Worm (Caenorhabditis elegans) whole organism, L4 larva: ENCODE results near the gene srj-21.

Experiments used
- F10B5.3 ChIP-seq: sonication (generic microtip); optimal IDR thresholded peaks from 2 replicates; lab custom pipeline; 2016; ENCODE audit warnings: mild to moderate bottlenecking, missing genetic modification characterization, missing compliant biosample characterization
- F37D6.2 ChIP-seq: sonication (generic microtip); optimal IDR thresholded peaks from 2 replicates; lab custom pipeline; 2016; ENCODE audit warnings: mild to moderate bottlenecking, missing genetic modification characterization, missing compliant biosample characterization
- Y75B8A.6 ChIP-seq: fragments of 200-800 bp; sonication (Bioruptor generic); IDR thresholded peaks from 2 replicates; pipeline ENCODE4 v1.3.6; 2022; ENCODE audit warnings: missing genetic modification reagents, missing genetic modification characterization, missing compliant biosample characterization
- aly-2 ChIP-seq: sonication (generic microtip); optimal IDR thresholded peaks from 2 replicates; lab custom pipeline; 2018; ENCODE audit warnings: missing biosample characterization, missing genetic modification characterization
- arid-1 ChIP-seq: fragments of 200-800 bp; sonication (Bioruptor generic); conservative IDR thresholded peaks from 2 replicates; pipeline ENCODE4 v1.3.6; 2022; ENCODE audit warnings: missing genetic modification reagents, missing genetic modification characterization, missing compliant biosample characterization
- ceh-82 ChIP-seq: sonication (generic microtip); optimal IDR thresholded peaks from 2 replicates; lab custom pipeline; 2017; ENCODE audit warnings: missing biosample characterization, missing genetic modification characterization
- cey-2 ChIP-seq: sonication (generic microtip); optimal IDR thresholded peaks from 3 replicates; lab custom pipeline; 2017; ENCODE audit warnings: missing genetic modification characterization, mild to moderate bottlenecking, missing compliant biosample characterization, antibody characterized with exemption, borderline replicate concordance; ENCODE audit not compliant: insufficient read depth
- daf-16 ChIP-seq, 3 experiments: sonication (generic microtip); optimal IDR thresholded peaks; 2 replicates each; lab custom pipeline; 2016 to 2017; ENCODE audit warnings: missing genetic modification characterization in 3 of 3, missing genetic modification reagents in 3 of 3, mild to moderate bottlenecking in 2 of 3, missing compliant biosample characterization in 2 of 3, missing biosample characterization in 1 of 3, moderate library complexity in 1 of 3
- daf-8 ChIP-seq: fragments of 200-800 bp; sonication (Bioruptor generic); IDR thresholded peaks from 2 replicates; pipeline ENCODE4 v1.3.6; 2022; ENCODE audit warnings: missing genetic modification characterization, missing compliant biosample characterization
- dmd-6 ChIP-seq: fragments of 200-800 bp; sonication (Bioruptor generic); IDR thresholded peaks from 2 replicates; pipeline ENCODE4 v1.3.6; 2022; ENCODE audit warnings: missing genetic modification reagents, missing genetic modification characterization, missing compliant biosample characterization
- dmd-9 ChIP-seq: fragments of 200-800 bp; sonication (Bioruptor generic); IDR thresholded peaks from 2 replicates; pipeline ENCODE4 v1.3.6; 2022; ENCODE audit warnings: missing genetic modification reagents, missing genetic modification characterization, missing compliant biosample characterization
- dpl-1 ChIP-seq: fragments of 150-350 bp; optimal IDR thresholded peaks from 2 replicates; lab custom pipeline; 2014; ENCODE audit warnings: missing biosample characterization, missing genetic modification reagents, missing genetic modification characterization
- dve-1 ChIP-seq: sonication (generic microtip); optimal IDR thresholded peaks from 2 replicates; lab custom pipeline; 2017; ENCODE audit warnings: antibody characterized with exemption, mild to moderate bottlenecking, missing genetic modification characterization, missing compliant biosample characterization; ENCODE audit not compliant: insufficient read depth
- egl-27 ChIP-seq: sonication (generic microtip); optimal IDR thresholded peaks from 3 replicates; lab custom pipeline; 2017; ENCODE audit warnings: missing biosample characterization, missing genetic modification reagents, missing genetic modification characterization
- fos-1 ChIP-seq: fragments of 150-350 bp; optimal IDR thresholded peaks from 2 replicates; lab custom pipeline; 2014; ENCODE audit warnings: missing biosample characterization, missing genetic modification characterization
- hif-1 ChIP-seq, 2 experiments: sonication (generic microtip); optimal IDR thresholded peaks; 2 replicates each; lab custom pipeline; 2016 to 2017; ENCODE audit warnings: missing compliant biosample characterization in 2 of 2, missing genetic modification characterization in 2 of 2, missing genetic modification reagents in 2 of 2, missing genotype in 2 of 2, mild to moderate bottlenecking in 1 of 2
- hlh-11 ChIP-seq: fragments of 200-800 bp; sonication (Bioruptor generic); optimal IDR thresholded peaks from 2 replicates; lab custom pipeline; 2018; ENCODE audit warnings: mild to moderate bottlenecking, missing genetic modification characterization, missing compliant biosample characterization
- hlh-30 ChIP-seq: sonication (generic microtip); optimal IDR thresholded peaks from 2 replicates; lab custom pipeline; 2017; ENCODE audit warnings: antibody characterized with exemption, mild to moderate bottlenecking, missing genetic modification characterization, missing compliant biosample characterization; ENCODE audit not compliant: insufficient read depth
- jun-1 ChIP-seq: fragments of 150-350 bp; optimal IDR thresholded peaks from 2 replicates; lab custom pipeline; 2014; ENCODE audit warnings: missing biosample characterization, missing genetic modification reagents, missing genetic modification characterization
- lim-7 ChIP-seq: fragments of 200-800 bp; sonication (Bioruptor generic); IDR thresholded peaks from 2 replicates; pipeline ENCODE4 v1.3.6; 2022; ENCODE audit warnings: missing genetic modification characterization, missing compliant biosample characterization
- lin-1 ChIP-seq: fragments of 200-800 bp; sonication (Bioruptor generic); IDR thresholded peaks from 2 replicates; pipeline ENCODE4 v1.3.6; 2022; ENCODE audit warnings: missing genetic modification reagents, missing genetic modification characterization, missing compliant biosample characterization
- lsy-2 ChIP-seq, 2 experiments: fragments of 150-350 bp in 1 of 2; sonication (generic microtip) in 1 of 2; optimal IDR thresholded peaks; 2 replicates each; lab custom pipeline; 2014 to 2017; ENCODE audit warnings: missing biosample characterization in 2 of 2, missing genetic modification characterization in 2 of 2
- madf-5 ChIP-seq, 2 experiments: fragments of 200-800 bp; sonication (Bioruptor generic); IDR thresholded peaks; 2 replicates each; pipeline ENCODE4 v1.3.6; 2022; ENCODE audit warnings: missing compliant biosample characterization in 2 of 2, missing genetic modification characterization in 2 of 2
- mdl-1 ChIP-seq, 2 experiments: fragments of 150-350 bp in 1 of 2; sonication (generic microtip) in 1 of 2; optimal IDR thresholded peaks; 2 replicates each; lab custom pipeline; 2014 to 2017; ENCODE audit warnings: missing biosample characterization in 2 of 2, missing genetic modification characterization in 2 of 2
- mep-1 ChIP-seq: fragments of 150-350 bp; sonication (generic microtip); optimal IDR thresholded peaks from 3 replicates; lab custom pipeline; 2014; ENCODE audit warnings: missing biosample characterization, missing genetic modification characterization
- mxl-3 ChIP-seq: fragments of 200-800 bp; sonication (Bioruptor generic); optimal IDR thresholded peaks from 2 replicates; lab custom pipeline; 2018; ENCODE audit warnings: mild to moderate bottlenecking, missing genetic modification characterization, missing compliant biosample characterization
- nhr-102 ChIP-seq: sonication (generic microtip); optimal IDR thresholded peaks from 2 replicates; lab custom pipeline; 2016; ENCODE audit warnings: mild to moderate bottlenecking, missing genetic modification characterization, moderate library complexity, missing compliant biosample characterization
- nhr-11 ChIP-seq: fragments of 150-350 bp; optimal IDR thresholded peaks from 2 replicates; lab custom pipeline; 2014; ENCODE audit warnings: missing biosample characterization, missing genetic modification characterization
- nhr-28 ChIP-seq: fragments of 150-350 bp; optimal IDR thresholded peaks from 2 replicates; lab custom pipeline; 2014; ENCODE audit warnings: missing biosample characterization, missing genetic modification characterization
- nhr-6 ChIP-seq: fragments of 150-350 bp; optimal IDR thresholded peaks from 2 replicates; lab custom pipeline; 2014; ENCODE audit warnings: missing biosample characterization, missing genetic modification characterization
- nhr-76 ChIP-seq: fragments of 150-350 bp; optimal IDR thresholded peaks from 2 replicates; lab custom pipeline; 2014; ENCODE audit warnings: missing biosample characterization, missing genetic modification characterization
- nhr-77 ChIP-seq: fragments of 150-350 bp; optimal IDR thresholded peaks from 2 replicates; lab custom pipeline; 2014; ENCODE audit warnings: missing biosample characterization, missing genetic modification characterization
- pha-4 ChIP-seq, 2 experiments: fragments of 150-350 bp in 1 of 2; fragments of 200-800 bp in 1 of 2; sonication (Bioruptor generic) in 1 of 2; IDR thresholded peaks in 1 of 2; optimal IDR thresholded peaks in 1 of 2; 2 replicates each; pipeline versions ENCODE4 v1.3.6 to Lab custom; 2014 to 2022; ENCODE audit warnings: missing genetic modification characterization in 2 of 2, missing genetic modification reagents in 2 of 2, missing biosample characterization in 1 of 2, missing compliant biosample characterization in 1 of 2
- pqm-1 ChIP-seq: sonication (generic microtip); optimal IDR thresholded peaks from 2 replicates; lab custom pipeline; 2017; ENCODE audit warnings: missing biosample characterization, missing genetic modification characterization
- rbr-2 ChIP-seq: sonication (generic microtip); optimal IDR thresholded peaks from 2 replicates; lab custom pipeline; 2016; ENCODE audit warnings: missing genotype, missing genetic modification characterization, missing compliant biosample characterization
- saeg-2 ChIP-seq: fragments of 200-800 bp; sonication (Bioruptor generic); IDR thresholded peaks from 2 replicates; pipeline ENCODE4 v1.3.6; 2022; ENCODE audit warnings: missing genetic modification reagents, missing genetic modification characterization, missing compliant biosample characterization
- skn-1 ChIP-seq: fragments of 150-350 bp; optimal IDR thresholded peaks from 2 replicates; lab custom pipeline; 2014; ENCODE audit warnings: missing biosample characterization, missing genetic modification characterization
- tra-1 ChIP-seq: fragments of 200-800 bp; sonication (Bioruptor generic); IDR thresholded peaks from 2 replicates; pipeline ENCODE4 v1.3.6; 2022; ENCODE audit warnings: missing genetic modification reagents, missing genetic modification characterization, missing compliant biosample characterization
- unc-62 ChIP-seq, 3 experiments: fragments of 150-350 bp in 1 of 3; sonication (generic microtip); optimal IDR thresholded peaks in 2 of 3; peaks in 1 of 3; 1 replicate in 1 of 3; 2 replicates in 2 of 3; lab custom pipeline; 2014 to 2017; ENCODE audit warnings: missing biosample characterization in 3 of 3, missing genetic modification characterization in 3 of 3, missing genetic modification reagents in 3 of 3, missing genotype in 1 of 3
- zfp-2 ChIP-seq: sonication (generic microtip); optimal IDR thresholded peaks from 2 replicates; lab custom pipeline; 2016; ENCODE audit warnings: mild to moderate bottlenecking, missing genetic modification characterization, missing compliant biosample characterization
- ztf-7 ChIP-seq: fragments of 150-350 bp; optimal IDR thresholded peaks from 2 replicates; lab custom pipeline; 2014; ENCODE audit warnings: missing biosample characterization, missing genetic modification characterization

srj-21 gene

ce11 chrV:10719019-10719832 is 25.9 kb upstream of the srj-21 start (continued):
- TF ChIP-seq pha-4 (GFP tag; IDR thresholded peaks at IDR 0.05; lab: Robert Waterston, UW) (0 out of 2 replicates have a peak, but pooled peaks have one; percentile 60), pha-4 (tag; optimal IDR thresholded peaks at IDR 0.05; lab: Kevin White, UChicago) (no peak), aly-2 (no peak), mdl-1 (tag; optimal IDR thresholded peaks at IDR 0.05; lab: Kevin White, UChicago) (no peak), F10B5.3 (tag; lab: Kevin White, UChicago) (no peak), hif-1 (tag; optimal IDR thresholded peaks at IDR 0.05; lab: Kevin White, UChicago) (no peak), nhr-11 (tag; lab: Kevin White, UChicago) (peak; percentile 76), madf-5 (GFP tag; IDR thresholded peaks at IDR 0.05; lab: Robert Waterston, UW) (no peak), lim-7 (GFP tag; lab: Robert Waterston, UW) (no peak), nhr-6 (tag; lab: Kevin White, UChicago) (no peak), hlh-30 (tag; lab: Kevin White, UChicago) (peak; percentile 70), daf-8 (GFP tag; lab: Robert Waterston, UW) (no peak), zfp-2 (no peak)

ce11 chrV:10719833-10720170 is 25.3 kb upstream of the srj-21 start:
- TF ChIP-seq dve-1 = peak; percentile 83
- no peak for TF ChIP-seq arid-1 (GFP tag; lab: Robert Waterston, UW)
- peak; percentile 44 to 82 for TF ChIP-seq mdl-1 (tag; optimal IDR thresholded peaks at IDR 0.05; lab: Kevin White, UChicago)
- TF ChIP-seq hlh-30 (tag; lab: Kevin White, UChicago) = peak; percentile 98
- TF ChIP-seq unc-62 (GFP tag; optimal IDR thresholded peaks at IDR 0.05 in 1 of 2; lab: Kevin White, UChicago) = peak in 1 of 2 experiments; percentile 87
- TF ChIP-seq unc-62 (tag; optimal IDR thresholded peaks at IDR 0.05; lab: Kevin White, UChicago) = no peak
- TF ChIP-seq hlh-11 = peak; percentile 84
- peak; percentile 98 for TF ChIP-seq nhr-28 (tag; lab: Kevin White, UChicago)
- TF ChIP-seq hif-1 (tag; optimal IDR thresholded peaks at IDR 0.05; lab: Kevin White, UChicago) = peak in 1 of 2 experiments; percentile 60
- peak; percentile 22 for TF ChIP-seq dpl-1
- TF ChIP-seq nhr-76 = no peak
- TF ChIP-seq daf-16 (GFP tag; optimal IDR thresholded peaks at IDR 0.05; lab: Kevin White, UChicago) = no peak
- peak; percentile 54 for TF ChIP-seq daf-16 (tag; optimal IDR thresholded peaks at IDR 0.05; lab: Kevin White, UChicago)
- peak; percentile 14 for TF ChIP-seq rbr-2
- TF ChIP-seq mxl-3 (GFP tag; lab: Kevin White, UChicago) = peak; percentile 62
- TF ChIP-seq fos-1 = peak; percentile 45
- TF ChIP-seq egl-27 (tag; lab: Kevin White, UChicago) = no peak
- TF ChIP-seq saeg-2 (GFP tag; lab: Robert Waterston, UW) = 0 out of 2 replicates have a peak, but pooled peaks have one; percentile 7
- TF ChIP-seq lin-1 (GFP tag; lab: Robert Waterston, UW) = peak; percentile 40; the same call in 1 of the 2 replicates
- TF ChIP-seq Y75B8A.6 (GFP tag; lab: Robert Waterston, UW) = no peak
- TF ChIP-seq pha-4 (GFP tag; IDR thresholded peaks at IDR 0.05; lab: Robert Waterston, UW) = 0 out of 2 replicates have a peak, but pooled peaks have one; percentile 3
- TF ChIP-seq pha-4 (tag; optimal IDR thresholded peaks at IDR 0.05; lab: Kevin White, UChicago) = no peak
- TF ChIP-seq cey-2 (tag; lab: Kevin White, UChicago) = peak; percentile 76
- TF ChIP-seq madf-5 (GFP tag; IDR thresholded peaks at IDR 0.05; lab: Robert Waterston, UW) = no peak
- TF ChIP-seq dmd-9 (GFP tag; lab: Robert Waterston, UW) = no peak
- TF ChIP-seq lsy-2 (tag; optimal IDR thresholded peaks at IDR 0.05; lab: Kevin White, UChicago) = peak in 1 of 2 experiments; percentile 48
- TF ChIP-seq dmd-6 (GFP tag; lab: Robert Waterston, UW) = peak; percentile 78
- TF ChIP-seq ztf-7 (tag; lab: Kevin White, UChicago) = peak; percentile 44
- TF ChIP-seq nhr-102 (tag; lab: Kevin White, UChicago) = peak; percentile 0
- TF ChIP-seq jun-1 (tag; lab: Kevin White, UChicago) = peak; percentile 25
- TF ChIP-seq nhr-77 (tag; lab: Kevin White, UChicago) = peak; percentile 71
- TF ChIP-seq mep-1 (tag; lab: Kevin White, UChicago) = peak; percentile 71
- TF ChIP-seq ceh-82 (tag; lab: Kevin White, UChicago) = no peak
- TF ChIP-seq nhr-11 (tag; lab: Kevin White, UChicago) = peak; percentile 88
- no peak for TF ChIP-seq F37D6.2
- TF ChIP-seq pqm-1 (tag; lab: Kevin White, UChicago) = peak; percentile 34
- peak; percentile 69; the same call in 1 of the 2 replicates for TF ChIP-seq tra-1 (GFP tag; lab: Robert Waterston, UW)
- TF ChIP-seq skn-1 (tag; lab: Kevin White, UChicago) = no peak
